Fruit fly (Drosophila melanogaster) whole organism, wandering third instar larva: ENCODE measurements around the gene CG32488.

Experiments
- Abd-B ChIP-seq: fragments of >200 bp; optimal IDR thresholded peaks from 2 replicates; lab custom pipeline; 2017; ENCODE audit warnings: missing biosample characterization, missing genetic modification characterization
- CG32264 ChIP-seq: fragments of 200-800 bp; sonication (Bioruptor generic); optimal IDR thresholded peaks from 2 replicates; lab custom pipeline; 2016; ENCODE audit warnings: missing biosample characterization, missing genetic modification characterization
- CG9705 ChIP-seq: fragments of 200-800 bp; sonication (Bioruptor generic); optimal IDR thresholded peaks from 2 replicates; lab custom pipeline; 2018; ENCODE audit warnings: missing biosample characterization, mild to moderate bottlenecking, missing genetic modification characterization
- CrebA ChIP-seq: fragments of 200-800 bp; sonication (Bioruptor generic); optimal IDR thresholded peaks from 2 replicates; lab custom pipeline; 2016; ENCODE audit warnings: missing biosample characterization, mild to moderate bottlenecking, missing genetic modification characterization, borderline replicate concordance
- Dfd ChIP-seq: fragments of >200 bp; optimal IDR thresholded peaks from 2 replicates; lab custom pipeline; 2017; ENCODE audit warnings: missing biosample characterization, missing genetic modification characterization
- Dif ChIP-seq: fragments of 200-275, 200-300 bp; sonication (Bioruptor generic); optimal IDR thresholded peaks from 2 replicates; lab custom pipeline; 2018; ENCODE audit warnings: missing biosample characterization, missing genetic modification characterization; ENCODE audit not compliant: partially characterized antibody
- GATAd ChIP-seq: sonication (Bioruptor generic); optimal IDR thresholded peaks from 2 replicates; lab custom pipeline; 2016; ENCODE audit warnings: missing biosample characterization, missing genetic modification characterization
- HLH106 ChIP-seq: fragments of 200-800 bp; optimal IDR thresholded peaks from 3 replicates; lab custom pipeline; 2019; ENCODE audit warnings: missing biosample characterization, mild to moderate bottlenecking, missing genetic modification characterization, moderate library complexity
- Hnf4 ChIP-seq: fragments of 200-800 bp; sonication (Bioruptor generic); optimal IDR thresholded peaks from 2 replicates; lab custom pipeline; 2016; ENCODE audit warnings: missing biosample characterization, mild to moderate bottlenecking, missing genetic modification characterization
- Hr78 ChIP-seq: fragments of >200 bp; optimal IDR thresholded peaks from 2 replicates; lab custom pipeline; 2017; ENCODE audit warnings: missing biosample characterization, missing genetic modification characterization
- Hr83 ChIP-seq: fragments of 200-300 bp; sonication (Bioruptor generic); optimal IDR thresholded peaks from 2 replicates; lab custom pipeline; 2016; ENCODE audit warnings: missing biosample characterization, mild to moderate bottlenecking, missing genetic modification characterization, moderate library complexity; ENCODE audit not compliant: poor library complexity, severe bottlenecking
- Jra ChIP-seq: sonication (Bioruptor generic); optimal IDR thresholded peaks from 2 replicates; lab custom pipeline; 2016; ENCODE audit warnings: missing biosample characterization, missing genetic modification characterization
- Mio ChIP-seq: sonication (Bioruptor generic); optimal IDR thresholded peaks from 2 replicates; lab custom pipeline; 2016; ENCODE audit warnings: missing biosample characterization, missing genetic modification characterization
- Myc ChIP-seq: fragments of >200 bp; optimal IDR thresholded peaks from 2 replicates; lab custom pipeline; 2017
- N ChIP-seq: fragments of >200 bp; optimal IDR thresholded peaks from 2 replicates; lab custom pipeline; 2018; ENCODE audit warnings: missing biosample characterization, missing external identifiers, missing genetic modification characterization
- OdsH ChIP-seq: fragments of 200-800 bp; sonication (Bioruptor generic); optimal IDR thresholded peaks from 2 replicates; lab custom pipeline; 2016; ENCODE audit warnings: missing biosample characterization, mild to moderate bottlenecking, missing genetic modification characterization
- Rel ChIP-seq, 2 experiments: fragments of 200-800 bp; sonication (Bioruptor generic) in 1 of 2; optimal IDR thresholded peaks; 2 replicates in 1 of 2; 3 replicates in 1 of 2; lab custom pipeline; 2016 to 2019; ENCODE audit warnings: mild to moderate bottlenecking in 2 of 2, missing biosample characterization in 2 of 2, missing genetic modification characterization in 2 of 2, moderate library complexity in 1 of 2
- Sp1 ChIP-seq: fragments of 200-800 bp; sonication (Bioruptor generic); optimal IDR thresholded peaks from 3 replicates; lab custom pipeline; 2019; ENCODE audit warnings: missing biosample characterization, mild to moderate bottlenecking, missing genetic modification characterization, moderate library complexity
- Vsx2 ChIP-seq: fragments of 200-300, 225-300 bp; sonication (Bioruptor generic); optimal IDR thresholded peaks from 2 replicates; lab custom pipeline; 2018; ENCODE audit warnings: missing biosample characterization, missing genetic modification characterization; ENCODE audit not compliant: partially characterized antibody
- br ChIP-seq: fragments of 200-800 bp; sonication (Bioruptor generic); optimal IDR thresholded peaks from 2 replicates; lab custom pipeline; 2016; ENCODE audit warnings: missing biosample characterization, missing genetic modification characterization
- brk ChIP-seq: fragments of 200-800 bp; sonication (Bioruptor generic); optimal IDR thresholded peaks from 2 replicates; lab custom pipeline; 2016; ENCODE audit warnings: missing biosample characterization, mild to moderate bottlenecking, missing genetic modification characterization
- dl ChIP-seq, 2 experiments: fragments of 175-275, 200-275 bp in 1 of 2; fragments of 200-275 bp in 1 of 2; sonication (Bioruptor generic); optimal IDR thresholded peaks; lab custom pipeline; 2018; ENCODE audit warnings: mild to moderate bottlenecking in 2 of 2, missing biosample characterization in 2 of 2, missing genetic modification characterization in 2 of 2, moderate library complexity in 2 of 2; ENCODE audit not compliant: partially characterized antibody in 2 of 2, insufficient read depth in 1 of 2
- dmrt93B ChIP-seq: fragments of 200-800 bp; sonication (Bioruptor generic); optimal IDR thresholded peaks from 2 replicates; lab custom pipeline; 2018; ENCODE audit warnings: missing biosample characterization, mild to moderate bottlenecking, missing genetic modification characterization
- dsf ChIP-seq: sonication (Bioruptor generic); optimal IDR thresholded peaks from 2 replicates; lab custom pipeline; 2016; ENCODE audit warnings: missing biosample characterization, missing genetic modification characterization, borderline replicate concordance
- ey ChIP-seq: fragments of 200-800 bp; sonication (Bioruptor generic); optimal IDR thresholded peaks from 2 replicates; lab custom pipeline; 2016; ENCODE audit warnings: missing biosample characterization, missing genetic modification characterization
- foxo ChIP-seq, 2 experiments: fragments of 200-800 bp; sonication (Bioruptor generic); optimal IDR thresholded peaks; 2 replicates in 1 of 2; 3 replicates in 1 of 2; lab custom pipeline; 2016 to 2017; ENCODE audit warnings: missing biosample characterization in 2 of 2, missing genetic modification characterization in 2 of 2
- fru ChIP-seq: fragments of 200-800 bp; sonication (Bioruptor generic); optimal IDR thresholded peaks from 3 replicates; lab custom pipeline; 2016; ENCODE audit warnings: missing biosample characterization, mild to moderate bottlenecking, missing genetic modification characterization
- h ChIP-seq: fragments of 200-800 bp; sonication (Bioruptor generic); optimal IDR thresholded peaks from 3 replicates; lab custom pipeline; 2016; ENCODE audit warnings: missing biosample characterization, mild to moderate bottlenecking, missing genetic modification characterization
- jim ChIP-seq: fragments of 175-275, 200-325 bp; sonication (Bioruptor generic); optimal IDR thresholded peaks from 2 replicates; lab custom pipeline; 2016; ENCODE audit warnings: missing biosample characterization, mild to moderate bottlenecking, missing genetic modification characterization
- lola ChIP-seq: fragments of >200 bp; optimal IDR thresholded peaks from 2 replicates; lab custom pipeline; 2017; ENCODE audit warnings: missing biosample characterization, missing genetic modification characterization
- pan ChIP-seq: fragments of >200 bp; optimal IDR thresholded peaks from 2 replicates; lab custom pipeline; 2017
- psq ChIP-seq: fragments of 200-800 bp; sonication (Bioruptor generic); optimal IDR thresholded peaks from 3 replicates; lab custom pipeline; 2017; ENCODE audit warnings: missing biosample characterization, mild to moderate bottlenecking, missing genetic modification characterization, moderate library complexity
- rgr ChIP-seq: fragments of 200-800 bp; sonication (Bioruptor generic); optimal IDR thresholded peaks from 3 replicates; lab custom pipeline; 2016; ENCODE audit warnings: missing biosample characterization, mild to moderate bottlenecking, missing genetic modification characterization
- sage ChIP-seq: fragments of 200-800 bp; sonication (Bioruptor generic); optimal IDR thresholded peaks from 2 replicates; lab custom pipeline; 2016; ENCODE audit warnings: missing biosample characterization, mild to moderate bottlenecking, missing genetic modification characterization
- sv ChIP-seq: fragments of 200-800 bp; sonication (Bioruptor generic); optimal IDR thresholded peaks from 3 replicates; lab custom pipeline; 2016; ENCODE audit warnings: missing biosample characterization, missing genetic modification characterization
- tai ChIP-seq: sonication (Bioruptor generic); optimal IDR thresholded peaks from 2 replicates; lab custom pipeline; 2016; ENCODE audit warnings: missing biosample characterization, missing genetic modification characterization
- usp ChIP-seq: fragments of >200 bp; optimal IDR thresholded peaks from 2 replicates; lab custom pipeline; 2017; ENCODE audit warnings: missing biosample characterization, missing genetic modification characterization
- woc ChIP-seq: sonication (Bioruptor generic); optimal IDR thresholded peaks from 2 replicates; lab custom pipeline; 2016; ENCODE audit warnings: missing biosample characterization, mild to moderate bottlenecking, missing genetic modification characterization

CG32488 gene

dm6 chr3L:3045256-3045743 is 29.4 kb upstream of the CG32488 start:
- TF ChIP-seq dl (GFP tag; optimal IDR thresholded peaks at IDR 0.05; lab: Kevin White, UChicago; ENCODE audit: insufficient read depth in 1 of 2, partially characterized antibody in 2 of 2) (no peak), dmrt93B (GFP tag; lab: Kevin White, UChicago) (peak; percentile 67), foxo (GFP tag; optimal IDR thresholded peaks at IDR 0.05; lab: Kevin White, UChicago) (peak; percentile 74 to 86), Abd-B (GFP tag; lab: Kevin White, UChicago) (no peak), Mio (GFP tag; lab: Kevin White, UChicago) (peak; percentile 5), pan (lab: Kevin White, UChicago) (no peak), Dif (no peak), dsf (GFP tag; lab: Kevin White, UChicago) (peak; percentile 34), brk (GFP tag; lab: Kevin White, UChicago) (peak; percentile 66), HLH106 (peak; percentile 77), sv (GFP tag; lab: Kevin White, UChicago) (no peak), woc (GFP tag; lab: Kevin White, UChicago) (peak; percentile 76), OdsH (GFP tag; lab: Kevin White, UChicago) (peak; percentile 87), lola (GFP tag; lab: Kevin White, UChicago) (no peak), Hnf4 (GFP tag; lab: Kevin White, UChicago) (peak; percentile 70), N (GFP tag; lab: Kevin White, UChicago) (no peak), Rel (GFP tag; optimal IDR thresholded peaks at IDR 0.05; lab: Kevin White, UChicago) (peak; percentile 76), Rel (tag; optimal IDR thresholded peaks at IDR 0.05; lab: Kevin White, UChicago) (no peak), Dfd (no peak), Jra (GFP tag; lab: Kevin White, UChicago) (peak; percentile 1), Hr83 (peak; percentile 5), CrebA (GFP tag; lab: Kevin White, UChicago) (no peak), Myc (lab: Kevin White, UChicago) (no peak), GATAd (GFP tag; lab: Kevin White, UChicago) (no peak), Hr78 (GFP tag; lab: Kevin White, UChicago) (no peak), rgr (peak; percentile 90), br (GFP tag; lab: Kevin White, UChicago) (peak; percentile 84), psq (peak; percentile 81), tai (GFP tag; lab: Kevin White, UChicago) (no peak), fru (GFP tag; lab: Kevin White, UChicago) (peak; percentile 89), ey (GFP tag; lab: Kevin White, UChicago) (peak; percentile 86), sage (GFP tag; lab: Kevin White, UChicago) (peak; percentile 62), CG9705 (GFP tag; lab: Kevin White, UChicago) (no peak), jim (GFP tag; lab: Kevin White, UChicago) (no peak), CG32264 (GFP tag; lab: Kevin White, UChicago) (peak; percentile 80), usp (GFP tag; lab: Kevin White, UChicago) (no peak), Vsx2 (GFP tag; lab: Kevin White, UChicago) (no peak), Sp1 (GFP tag; lab: Kevin White, UChicago) (peak; percentile 84), h (GFP tag; lab: Kevin White, UChicago) (peak; percentile 82)

- TF ChIP-seq woc (GFP tag; lab: Kevin White, UChicago) (peak; percentile 31), br (GFP tag; lab: Kevin White, UChicago) (peak; percentile 70), h (GFP tag; lab: Kevin White, UChicago) (peak; percentile 48), sv (GFP tag; lab: Kevin White, UChicago) (peak; percentile 25), Dif (no peak), CG9705 (GFP tag; lab: Kevin White, UChicago) (no peak), Sp1 (GFP tag; lab: Kevin White, UChicago) (peak; percentile 51), Vsx2 (GFP tag; lab: Kevin White, UChicago) (no peak), Jra (GFP tag; lab: Kevin White, UChicago) (peak; percentile 13), brk (GFP tag; lab: Kevin White, UChicago) (no peak), fru (GFP tag; lab: Kevin White, UChicago) (peak; percentile 78), OdsH (GFP tag; lab: Kevin White, UChicago) (peak; percentile 42), N (GFP tag; lab: Kevin White, UChicago) (no peak), Hr83 (no peak), CG32264 (GFP tag; lab: Kevin White, UChicago) (peak; percentile 18), dmrt93B (GFP tag; lab: Kevin White, UChicago) (peak; percentile 29), HLH106 (peak; percentile 57), dsf (GFP tag; lab: Kevin White, UChicago) (no peak), ey (GFP tag; lab: Kevin White, UChicago) (peak; percentile 49), rgr (peak; percentile 64), psq (peak; percentile 49), GATAd (GFP tag; lab: Kevin White, UChicago) (no peak), foxo (GFP tag; optimal IDR thresholded peaks at IDR 0.05; lab: Kevin White, UChicago) (peak in 1 of 2 experiments; percentile 85), Hnf4 (GFP tag; lab: Kevin White, UChicago) (peak; percentile 64)
Observed at dm6 chr3L:3042150-3043049, 26.5 kb upstream of the CG32488 start, which contains the start of gene Prx4. Gene Prx4 (plus strand): TSS chr3L:3042359.
